Fruit fly (Drosophila melanogaster) S2 (cell line): Measurements from ENCODE around the gene can.

ENCODE experiments used
- CG8478 ChIP-seq: fragments of >200 bp; optimal IDR thresholded peaks from 2 replicates; lab custom pipeline; 2018
- CTCF ChIP-seq, 2 experiments: fragments of >200 bp; optimal IDR thresholded peaks; 2 replicates each; lab custom pipeline; 2018

DNA sequence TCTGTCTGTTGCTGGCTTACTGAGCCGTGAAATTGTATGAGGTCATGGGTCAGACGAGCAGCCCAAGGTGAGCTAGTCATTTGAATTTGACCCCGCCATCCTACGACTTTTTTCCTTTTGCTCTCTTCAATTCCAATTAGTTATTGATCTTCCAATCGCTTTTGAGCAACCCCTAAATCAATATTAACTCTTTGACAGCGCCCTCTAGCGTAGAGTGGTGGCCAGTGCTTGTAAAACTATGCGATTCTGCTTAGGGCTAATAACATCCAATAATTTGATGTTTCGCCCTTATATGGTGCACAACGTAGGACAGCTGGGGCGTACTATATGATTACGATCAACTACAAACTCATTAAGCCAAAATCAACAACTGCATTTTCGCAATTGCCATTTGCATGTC lies 14.9 kb upstream of the can start:
- TF ChIP-seq CTCF (optimal IDR thresholded peaks at IDR 0.05; lab: Kevin White, UChicago) (peak; percentile 90 to 93), CG8478 (lab: Kevin White, UChicago) (no peak)
